Worm (Caenorhabditis elegans): ENCODE results near the gene F32D8.5.

- no peak for TF ChIP-seq blmp-1 (tag; optimal IDR thresholded peaks at IDR 0.05)
- no peak for TF ChIP-seq nhr-28 (tag; optimal IDR thresholded peaks at IDR 0.05)
- TF ChIP-seq ces-1 (GFP tag; optimal IDR thresholded peaks at IDR 0.05): no peak
- TF ChIP-seq snpc-4 (tag; optimal IDR thresholded peaks at IDR 0.05): no peak
- no peak for TF ChIP-seq zip-8 (tag; optimal IDR thresholded peaks at IDR 0.05)
Measured at ce11 chrV:10890980-10891379, 3.6 kb upstream of the F32D8.5 start, which contains the start of gene F32D8.12.

Data from whole organism, mixed stage, embryonic.